Worm (Caenorhabditis elegans): ENCODE measurements around the gene snf-3.

DNA sequence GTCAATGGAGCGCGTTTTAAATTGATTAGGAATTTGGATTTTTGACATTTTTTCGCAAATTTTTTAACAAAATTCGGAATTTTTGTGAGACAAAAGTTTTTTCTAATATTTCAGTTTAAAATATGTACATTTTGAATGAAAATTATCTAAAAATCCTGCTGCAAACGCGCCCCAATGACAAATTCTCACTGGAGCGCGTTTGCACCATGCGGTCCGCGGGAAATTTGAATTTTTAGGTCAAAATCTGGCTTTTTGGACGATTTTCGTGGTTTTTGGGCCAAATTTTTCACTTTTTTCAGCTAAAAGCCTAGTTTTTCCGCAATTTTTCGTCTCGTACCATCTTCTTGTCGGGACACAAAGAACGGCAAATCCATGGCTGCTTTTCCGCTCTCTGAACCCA is 40.9 kb downstream of the snf-3 start:
- TF ChIP-seq ztf-23 (GFP tag; IDR thresholded peaks at IDR 0.05) = no peak
- no peak for TF ChIP-seq flt-1 (GFP tag; IDR thresholded peaks at IDR 0.05)
- no peak for TF ChIP-seq klf-2 (GFP tag; conservative IDR thresholded peaks at IDR 0.05)

All from whole organism, midembryonic.